Worm (Caenorhabditis elegans): ENCODE measurements around the gene aman-2.

aman-2 gene

DNA sequence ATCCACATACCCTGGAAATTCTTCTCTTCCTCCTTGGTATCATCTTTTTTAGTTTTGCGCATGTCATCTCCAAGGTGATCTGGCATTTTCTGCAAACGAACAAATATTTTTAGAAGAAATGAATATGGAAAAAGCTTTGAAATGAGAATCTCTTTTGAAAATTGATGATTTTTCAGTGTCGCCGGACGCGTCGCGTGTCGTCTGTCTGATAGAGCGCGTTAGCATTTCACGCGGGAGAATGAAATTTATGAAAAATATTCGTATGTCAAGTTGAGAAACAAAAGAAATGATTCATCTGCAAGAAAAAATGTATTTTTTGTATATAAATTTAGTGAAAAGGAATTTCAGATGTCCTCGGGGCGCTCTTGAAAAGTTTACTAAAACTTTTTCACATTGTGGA lies 49.3 kb upstream of the aman-2 start, which contains the start of gene rpt-1 (continued):
- TF ChIP-seq mab-9 (GFP tag; IDR thresholded peaks at IDR 0.05), result no peak
- TF ChIP-seq ets-5 (GFP tag; IDR thresholded peaks at IDR 0.05), result no peak
- no peak for TF ChIP-seq nhr-11 (tag; optimal IDR thresholded peaks at IDR 0.05)
- no peak for TF ChIP-seq grh-1 (GFP tag; IDR thresholded peaks at IDR 0.05)
- no peak for TF ChIP-seq C04F5.9 (tag; optimal IDR thresholded peaks at IDR 0.05)
- peak; percentile 66 to 88 for TF ChIP-seq lsy-2 (tag; optimal IDR thresholded peaks at IDR 0.05)
- no peak for TF ChIP-seq efl-3 (GFP tag; optimal IDR thresholded peaks at IDR 0.05)
- TF ChIP-seq pax-3 (tag; optimal IDR thresholded peaks at IDR 0.05), result no peak
- TF ChIP-seq unc-130 (tag; optimal IDR thresholded peaks at IDR 0.05), result peak; percentile 79
- TF ChIP-seq nhr-19 (GFP tag; conservative IDR thresholded peaks at IDR 0.05), result peak; percentile 49
- peak; percentile 47 for TF ChIP-seq fos-1 (tag; optimal IDR thresholded peaks at IDR 0.05)
- peak; percentile 73 for TF ChIP-seq C16A3.4 (tag; optimal IDR thresholded peaks at IDR 0.05)
- TF ChIP-seq nhr-28 (tag; optimal IDR thresholded peaks at IDR 0.05), result no peak
- TF ChIP-seq mdl-1 (tag; optimal IDR thresholded peaks at IDR 0.05), result peak in 1 of 2 experiments; percentile 68
- TF ChIP-seq nhr-84 (tag; optimal IDR thresholded peaks at IDR 0.05), result no peak
- TF ChIP-seq unc-98 (GFP tag; IDR thresholded peaks at IDR 0.05), result no peak
- peak; percentile 83 for TF ChIP-seq lin-15B (tag; optimal IDR thresholded peaks at IDR 0.05)
- TF ChIP-seq sptf-1 (tag; optimal IDR thresholded peaks at IDR 0.05), result no peak
- TF ChIP-seq jun-1 (tag; optimal IDR thresholded peaks at IDR 0.05), result peak; percentile 1
- TF ChIP-seq pqm-1 (tag; optimal IDR thresholded peaks at IDR 0.05), result no peak
- no peak for TF ChIP-seq sox-4 (tag; optimal IDR thresholded peaks at IDR 0.05)
- peak; percentile 65 for TF ChIP-seq nhr-47 (tag; optimal IDR thresholded peaks at IDR 0.05)
- TF ChIP-seq lir-3 (tag; optimal IDR thresholded peaks at IDR 0.05; ENCODE audit: poor library complexity), result no peak
- peak; percentile 6 for TF ChIP-seq nhr-90 (tag; optimal IDR thresholded peaks at IDR 0.05; ENCODE audit: poor library complexity)
- TF ChIP-seq efl-1 (optimal IDR thresholded peaks at IDR 0.05), result peak; percentile 92 to 98
- peak; percentile 91 to 99 for TF ChIP-seq efl-1 (GFP tag; optimal IDR thresholded peaks at IDR 0.05 in 1 of 2)
- TF ChIP-seq ceh-63 (GFP tag; optimal IDR thresholded peaks at IDR 0.05), result no peak
- TF ChIP-seq zip-4 (GFP tag; optimal IDR thresholded peaks at IDR 0.05), result no peak
- peak; percentile 69 for TF ChIP-seq nhr-71 (tag; optimal IDR thresholded peaks at IDR 0.05)
- no peak for TF ChIP-seq lin-39 (tag; optimal IDR thresholded peaks at IDR 0.05)
- TF ChIP-seq fkh-4 (tag; optimal IDR thresholded peaks at IDR 0.05; ENCODE audit: borderline replicate concordance), result no peak
- peak; percentile 84 for TF ChIP-seq blmp-1 (tag; optimal IDR thresholded peaks at IDR 0.05)
- no peak for TF ChIP-seq hlh-4 (tag; optimal IDR thresholded peaks at IDR 0.05)
- peak; percentile 24 for TF ChIP-seq unc-86 (tag; optimal IDR thresholded peaks at IDR 0.05)
- no peak for TF ChIP-seq Y116A8C.19 (tag; optimal IDR thresholded peaks at IDR 0.05; ENCODE audit: borderline replicate concordance)
- TF ChIP-seq fkh-8 (tag; optimal IDR thresholded peaks at IDR 0.05), result peak; percentile 44
- no peak for TF ChIP-seq pag-3 (tag; optimal IDR thresholded peaks at IDR 0.05; ENCODE audit: borderline replicate concordance, insufficient read depth)
- peak in 1 of 6 experiments; percentile 60 for TF ChIP-seq elt-3 (tag; optimal IDR thresholded peaks at IDR 0.05)
- no peak for TF ChIP-seq zag-1 (tag; optimal IDR thresholded peaks at IDR 0.05)
- TF ChIP-seq dsc-1 (tag; optimal IDR thresholded peaks at IDR 0.05), result peak; percentile 32
- TF ChIP-seq nhr-77 (tag; optimal IDR thresholded peaks at IDR 0.05), result peak; percentile 34
- peak; percentile 56 for TF ChIP-seq rnt-1 (tag; optimal IDR thresholded peaks at IDR 0.05)
- peak; percentile 55 for TF ChIP-seq xbp-1 (tag; optimal IDR thresholded peaks at IDR 0.05)
- peak; percentile 41 to 76 (median 71) for TF ChIP-seq ceh-82 (tag; optimal IDR thresholded peaks at IDR 0.05)
- TF ChIP-seq isw-1 (GFP tag; IDR thresholded peaks at IDR 0.05), result peak; percentile 52
- TF ChIP-seq F16B12.6 (tag; optimal IDR thresholded peaks at IDR 0.05), result peak; percentile 55
- TF ChIP-seq egl-13 (tag; optimal IDR thresholded peaks at IDR 0.05), result no peak
- TF ChIP-seq ces-1 (GFP tag; optimal IDR thresholded peaks at IDR 0.05), result no peak
- no peak for TF ChIP-seq C34B4.2 (tag; optimal IDR thresholded peaks at IDR 0.05)
- no peak for TF ChIP-seq egl-27 (tag; optimal IDR thresholded peaks at IDR 0.05)
- TF ChIP-seq snu-23 (GFP tag; optimal IDR thresholded peaks at IDR 0.05), result peak; percentile 68
- TF ChIP-seq lin-35 (GFP tag; optimal IDR thresholded peaks at IDR 0.05), result peak; percentile 91 to 97
- no peak for TF ChIP-seq vab-15 (tag; optimal IDR thresholded peaks at IDR 0.05)

Data from whole organism, L1 larva.